Fruit fly (Drosophila melanogaster) whole organism: ENCODE measurements around the gene Osi2.

Experiments
- CG8478 ChIP-seq: fragments of >200 bp; optimal IDR thresholded peaks from 2 replicates; lab custom pipeline; 2018; ENCODE audit warnings: inconsistent platforms
- Dll ChIP-seq: fragments of >200 bp; optimal IDR thresholded peaks from 2 replicates; lab custom pipeline; 2017
- psq ChIP-seq: fragments of >200 bp; optimal IDR thresholded peaks from 2 replicates; lab custom pipeline; 2017
- usp ChIP-seq: fragments of >200 bp; optimal IDR thresholded peaks from 2 replicates; lab custom pipeline; 2017; ENCODE audit warnings: missing biosample characterization, missing genetic modification characterization, mixed read lengths

dm6 chr3R:6214227-6214626 lies 5.1 kb downstream of the Osi2 start:
- TF ChIP-seq psq (lab: Kevin White, UChicago) (no peak), CG8478 (lab: Kevin White, UChicago) (no peak), usp (GFP tag; lab: Kevin White, UChicago) (no peak), Dll (lab: Kevin White, UChicago) (no peak)
